Worm (Caenorhabditis elegans) whole organism, mixed stage, embryonic: ENCODE measurements around the gene flh-1.

ENCODE experiments used
- bed-3 ChIP-seq: fragments of 200-800 bp; sonication (Bioruptor generic); optimal IDR thresholded peaks from 3 replicates; lab custom pipeline; 2018; ENCODE audit warnings: mild to moderate bottlenecking, missing genetic modification characterization, moderate library complexity, missing compliant biosample characterization
- drap-1 ChIP-seq: fragments of 200-800 bp; sonication (Bioruptor generic); optimal IDR thresholded peaks from 3 replicates; lab custom pipeline; 2018; ENCODE audit warnings: mild to moderate bottlenecking, missing genetic modification characterization, missing compliant biosample characterization
- elt-3 ChIP-seq: fragments of 150-350 bp; optimal IDR thresholded peaks from 2 replicates; lab custom pipeline; 2014; ENCODE audit warnings: missing biosample characterization, missing genetic modification characterization
- mep-1 ChIP-seq: fragments of 150-350 bp; optimal IDR thresholded peaks from 2 replicates; lab custom pipeline; 2017; ENCODE audit warnings: missing biosample characterization, missing genetic modification reagents, missing genetic modification characterization, inconsistent platforms
- nhr-237 ChIP-seq: fragments of 150-350 bp; optimal IDR thresholded peaks from 2 replicates; lab custom pipeline; 2014; ENCODE audit warnings: missing biosample characterization, missing genetic modification characterization
- pha-4 ChIP-seq: fragments of 150-350 bp; optimal IDR thresholded peaks from 2 replicates; lab custom pipeline; 2018; ENCODE audit warnings: missing biosample characterization, missing genetic modification reagents, missing genetic modification characterization
- unc-39 ChIP-seq: fragments of 150-350 bp; optimal IDR thresholded peaks from 2 replicates; lab custom pipeline; 2014; ENCODE audit warnings: missing biosample characterization, missing genetic modification characterization
- unc-62 ChIP-seq: fragments of 150-350 bp; optimal IDR thresholded peaks from 2 replicates; lab custom pipeline; 2014; ENCODE audit warnings: missing biosample characterization, missing genetic modification reagents, missing genetic modification characterization

ce11 chrIV:9260826-9261225 is 3.2 kb downstream of the flh-1 start:
- TF ChIP-seq unc-62 (GFP tag; lab: Kevin White, UChicago) (no peak), unc-39 (tag; lab: Kevin White, UChicago) (no peak), drap-1 (GFP tag; lab: Kevin White, UChicago) (no peak), mep-1 (tag; lab: Kevin White, UChicago) (no peak), nhr-237 (no peak), elt-3 (no peak), pha-4 (tag; lab: Kevin White, UChicago) (no peak), bed-3 (GFP tag; lab: Kevin White, UChicago) (no peak)
